Worm (Caenorhabditis elegans) whole organism, L1 larva: ENCODE results near the gene F59E11.2.

Experiments
- C04F5.9 ChIP-seq: sonication (generic microtip); optimal IDR thresholded peaks from 2 replicates; lab custom pipeline; 2016; ENCODE audit warnings: missing genetic modification characterization, missing compliant biosample characterization
- C16A3.4 ChIP-seq: fragments of 150-350 bp; optimal IDR thresholded peaks from 2 replicates; lab custom pipeline; 2014; ENCODE audit warnings: missing biosample characterization, missing genetic modification characterization
- C34B4.2 ChIP-seq: sonication (generic microtip); optimal IDR thresholded peaks from 2 replicates; lab custom pipeline; 2017; ENCODE audit warnings: mild to moderate bottlenecking, missing genetic modification characterization, missing compliant biosample characterization
- alr-1 ChIP-seq: fragments of 200-800 bp; sonication (Bioruptor generic); optimal IDR thresholded peaks from 2 replicates; lab custom pipeline; 2018; ENCODE audit warnings: borderline replicate concordance, mild to moderate bottlenecking, missing genetic modification characterization, missing compliant biosample characterization
- aly-2 ChIP-seq: fragments of 150-350 bp; optimal IDR thresholded peaks from 2 replicates; lab custom pipeline; 2014; ENCODE audit warnings: missing biosample characterization, missing genetic modification characterization
- ama-1 ChIP-seq: fragments of 150-350 bp; optimal IDR thresholded peaks from 2 replicates; lab custom pipeline; 2014
- blmp-1 ChIP-seq: fragments of 150-350 bp; optimal IDR thresholded peaks from 2 replicates; lab custom pipeline; 2014; ENCODE audit warnings: missing biosample characterization, missing genetic modification characterization
- ceh-90 ChIP-seq: sonication (generic microtip); optimal IDR thresholded peaks from 2 replicates; lab custom pipeline; 2016; ENCODE audit warnings: missing genetic modification characterization, missing compliant biosample characterization
- ces-1 ChIP-seq: fragments of 150-350 bp; optimal IDR thresholded peaks from 2 replicates; lab custom pipeline; 2014; ENCODE audit warnings: missing biosample characterization, missing genetic modification reagents, missing genetic modification characterization
- dpl-1 ChIP-seq, 3 experiments: fragments of 150-350 bp in 2 of 3; sonication (generic microtip) in 1 of 3; optimal IDR thresholded peaks; 2 replicates each; lab custom pipeline; 2014 to 2017; ENCODE audit warnings: missing biosample characterization in 3 of 3, missing genetic modification characterization in 3 of 3, missing genetic modification reagents in 3 of 3
- dsc-1 ChIP-seq: sonication (generic microtip); optimal IDR thresholded peaks from 2 replicates; lab custom pipeline; 2016; ENCODE audit warnings: mild to moderate bottlenecking, missing genetic modification characterization, missing compliant biosample characterization
- egl-13 ChIP-seq: sonication (generic microtip); optimal IDR thresholded peaks from 2 replicates; lab custom pipeline; 2016; ENCODE audit warnings: missing genotype, missing genetic modification reagents, missing genetic modification characterization, missing compliant biosample characterization
- egl-27 ChIP-seq, 2 experiments: fragments of 150-350 bp in 1 of 2; sonication (generic microtip); optimal IDR thresholded peaks; 3 replicates each; lab custom pipeline; 2017 to 2018; ENCODE audit warnings: missing biosample characterization in 2 of 2, missing genetic modification characterization in 2 of 2, missing genetic modification reagents in 2 of 2
- elt-2 ChIP-seq: sonication (generic microtip); optimal IDR thresholded peaks from 2 replicates; lab custom pipeline; 2016; ENCODE audit warnings: missing genetic modification characterization, mild to moderate bottlenecking, inconsistent platforms, missing compliant biosample characterization, missing genetic modification reagents
- elt-3 ChIP-seq, 6 experiments: fragments of 150-350 bp in 1 of 6; sonication (generic microtip); optimal IDR thresholded peaks; 2 replicates each; lab custom pipeline; 2017 to 2018; ENCODE audit warnings: missing biosample characterization in 6 of 6, missing genetic modification characterization in 6 of 6, inconsistent platforms in 1 of 6
- ets-5 ChIP-seq: fragments of 200-800 bp; sonication (Bioruptor generic); IDR thresholded peaks from 2 replicates; pipeline ENCODE4 v1.3.6; 2022; ENCODE audit warnings: missing genetic modification characterization, missing compliant biosample characterization
- fkh-10 ChIP-seq: sonication (generic microtip); optimal IDR thresholded peaks from 2 replicates; lab custom pipeline; 2017; ENCODE audit warnings: missing biosample characterization, missing genetic modification reagents, missing genetic modification characterization
- fos-1 ChIP-seq: fragments of 150-350 bp; optimal IDR thresholded peaks from 2 replicates; lab custom pipeline; 2014; ENCODE audit warnings: missing biosample characterization, missing genetic modification characterization
- grh-1 ChIP-seq: fragments of 200-800 bp; sonication (Bioruptor generic); IDR thresholded peaks from 2 replicates; pipeline ENCODE4 v1.3.6; 2022; ENCODE audit warnings: missing genetic modification reagents, missing genetic modification characterization, missing compliant biosample characterization
- hlh-17 ChIP-seq: fragments of 200-800 bp; sonication (Bioruptor generic); optimal IDR thresholded peaks from 2 replicates; lab custom pipeline; 2018; ENCODE audit warnings: missing genetic modification characterization, mild to moderate bottlenecking, missing compliant biosample characterization, moderate library complexity, borderline replicate concordance
- irx-1 ChIP-seq: sonication (generic microtip); optimal IDR thresholded peaks from 2 replicates; lab custom pipeline; 2016; ENCODE audit warnings: missing genetic modification characterization, missing compliant biosample characterization
- jun-1 ChIP-seq: fragments of 150-350 bp; optimal IDR thresholded peaks from 2 replicates; lab custom pipeline; 2014; ENCODE audit warnings: missing biosample characterization, missing genetic modification reagents, missing genetic modification characterization
- lin-13 ChIP-seq: fragments of 150-350 bp; optimal IDR thresholded peaks from 2 replicates; lab custom pipeline; 2014; ENCODE audit warnings: missing biosample characterization, missing genetic modification reagents, missing genetic modification characterization
- lin-35 ChIP-seq, 2 experiments: fragments of 150-350 bp; optimal IDR thresholded peaks; 2 replicates each; lab custom pipeline; 2014; ENCODE audit warnings: missing biosample characterization in 2 of 2, missing genetic modification characterization in 2 of 2, missing genetic modification reagents in 2 of 2
- lin-39 ChIP-seq: fragments of 150-350 bp; optimal IDR thresholded peaks from 2 replicates; lab custom pipeline; 2014; ENCODE audit warnings: missing biosample characterization, missing genetic modification reagents, missing genetic modification characterization
- lsy-2 ChIP-seq, 2 experiments: fragments of 150-350 bp; optimal IDR thresholded peaks; 2 replicates each; lab custom pipeline; 2014; ENCODE audit warnings: missing biosample characterization in 2 of 2, missing genetic modification characterization in 2 of 2
- mdl-1 ChIP-seq, 2 experiments: fragments of 150-350 bp; optimal IDR thresholded peaks; 2 replicates each; lab custom pipeline; 2014 to 2017; ENCODE audit warnings: missing biosample characterization in 2 of 2, missing genetic modification characterization in 2 of 2, inconsistent platforms in 1 of 2
- nhr-19 ChIP-seq: fragments of 200-800 bp; sonication (Bioruptor generic); conservative IDR thresholded peaks from 2 replicates; pipeline ENCODE4 v1.3.6; 2022; ENCODE audit warnings: missing genetic modification characterization, missing compliant biosample characterization
- nhr-20 ChIP-seq: sonication (generic microtip); optimal IDR thresholded peaks from 2 replicates; lab custom pipeline; 2016; ENCODE audit warnings: mild to moderate bottlenecking, missing genetic modification characterization, missing compliant biosample characterization
- nhr-47 ChIP-seq: sonication (generic microtip); optimal IDR thresholded peaks from 2 replicates; lab custom pipeline; 2016; ENCODE audit warnings: mild to moderate bottlenecking, missing genetic modification characterization, moderate library complexity, missing compliant biosample characterization
- nhr-71 ChIP-seq: sonication (generic microtip); optimal IDR thresholded peaks from 2 replicates; lab custom pipeline; 2016; ENCODE audit warnings: mild to moderate bottlenecking, missing genetic modification characterization, moderate library complexity, missing compliant biosample characterization
- nhr-84 ChIP-seq: sonication (generic microtip); optimal IDR thresholded peaks from 2 replicates; lab custom pipeline; 2017; ENCODE audit warnings: missing biosample characterization, missing genetic modification characterization
- nhr-85 ChIP-seq: sonication (generic microtip); peaks from one replicate; lab custom pipeline; 2016; ENCODE audit warnings: missing genetic modification characterization, inconsistent platforms, missing compliant biosample characterization
- pax-3 ChIP-seq: fragments of 200-800 bp; sonication (Bioruptor generic); optimal IDR thresholded peaks from 2 replicates; lab custom pipeline; 2018; ENCODE audit warnings: mild to moderate bottlenecking, missing genetic modification characterization, moderate library complexity, missing compliant biosample characterization
- pqm-1 ChIP-seq: sonication (generic microtip); optimal IDR thresholded peaks from 3 replicates; lab custom pipeline; 2017; ENCODE audit warnings: missing biosample characterization, missing genetic modification characterization
- rnt-1 ChIP-seq: sonication (generic microtip); optimal IDR thresholded peaks from 2 replicates; lab custom pipeline; 2016; ENCODE audit warnings: mild to moderate bottlenecking, missing genetic modification characterization, moderate library complexity, missing compliant biosample characterization
- skn-1 ChIP-seq: fragments of 150-350 bp; optimal IDR thresholded peaks from 2 replicates; lab custom pipeline; 2014; ENCODE audit warnings: missing biosample characterization, missing genetic modification characterization
- snpc-4 ChIP-seq: fragments of 150-350 bp; optimal IDR thresholded peaks from 2 replicates; lab custom pipeline; 2014; ENCODE audit warnings: missing biosample characterization, missing genetic modification characterization
- snu-23 ChIP-seq: sonication (generic microtip); optimal IDR thresholded peaks from 2 replicates; lab custom pipeline; 2016; ENCODE audit warnings: missing genetic modification characterization, missing compliant biosample characterization
- sox-4 ChIP-seq: sonication (generic microtip); optimal IDR thresholded peaks from 2 replicates; lab custom pipeline; 2016; ENCODE audit warnings: missing genetic modification characterization, missing compliant biosample characterization
- swsn-7 ChIP-seq: sonication (generic microtip); optimal IDR thresholded peaks from 2 replicates; lab custom pipeline; 2016; ENCODE audit warnings: missing genetic modification characterization, missing compliant biosample characterization
- tbx-2 ChIP-seq: sonication (generic microtip); optimal IDR thresholded peaks from 2 replicates; lab custom pipeline; 2016; ENCODE audit warnings: missing genetic modification characterization, missing compliant biosample characterization
- tlp-1 ChIP-seq: fragments of 150-350 bp; optimal IDR thresholded peaks from 2 replicates; lab custom pipeline; 2014; ENCODE audit warnings: missing biosample characterization, missing genetic modification characterization
- unc-30 ChIP-seq: sonication (generic microtip); optimal IDR thresholded peaks from 2 replicates; lab custom pipeline; 2017; ENCODE audit warnings: missing biosample characterization, missing genetic modification characterization
- unc-98 ChIP-seq: fragments of 200-800 bp; sonication (Bioruptor generic); IDR thresholded peaks from 2 replicates; pipeline ENCODE4 v1.3.6; 2022; ENCODE audit warnings: missing genetic modification characterization, missing compliant biosample characterization
- vab-15 ChIP-seq: sonication (generic microtip); optimal IDR thresholded peaks from 2 replicates; lab custom pipeline; 2017; ENCODE audit warnings: missing genotype, mild to moderate bottlenecking, missing genetic modification characterization, missing compliant biosample characterization
- xbp-1 ChIP-seq: sonication (generic microtip); optimal IDR thresholded peaks from 2 replicates; lab custom pipeline; 2016; ENCODE audit warnings: missing genetic modification characterization, missing compliant biosample characterization
- zip-4 ChIP-seq: fragments of 200-800 bp; sonication (Bioruptor generic); optimal IDR thresholded peaks from 2 replicates; lab custom pipeline; 2018; ENCODE audit warnings: mild to moderate bottlenecking, missing genetic modification characterization, moderate library complexity, missing compliant biosample characterization
- ztf-11 ChIP-seq, 2 experiments: sonication (generic microtip); optimal IDR thresholded peaks; 2 replicates each; lab custom pipeline; 2016 to 2017; ENCODE audit warnings: missing genetic modification characterization in 2 of 2, missing biosample characterization in 1 of 2, missing compliant biosample characterization in 1 of 2
- ztf-4 ChIP-seq: fragments of 150-350 bp; optimal IDR thresholded peaks from 2 replicates; lab custom pipeline; 2014; ENCODE audit warnings: missing biosample characterization, missing genetic modification characterization

F59E11.2 gene

ce11 chrV:8990194-8990649 lies 11.1 kb upstream of the F59E11.2 start, which contains the start of gene F59E11.7 (continued):
- TF ChIP-seq tbx-2 (tag; lab: Kevin White, UChicago) = no peak
- TF ChIP-seq nhr-47 (tag; lab: Kevin White, UChicago) = no peak
- TF ChIP-seq lin-13 (GFP tag; lab: Kevin White, UChicago) = no peak
- TF ChIP-seq lsy-2 (tag; optimal IDR thresholded peaks at IDR 0.05; lab: Kevin White, UChicago) = no peak
- TF ChIP-seq unc-98 (GFP tag; lab: Robert Waterston, UW) = no peak
- TF ChIP-seq zip-4 (GFP tag; lab: Kevin White, UChicago) = no peak
- peak; percentile 73 for TF ChIP-seq nhr-85 (tag; lab: Kevin White, UChicago)
- TF ChIP-seq sox-4 (tag; lab: Kevin White, UChicago) = no peak
- TF ChIP-seq fkh-10 (GFP tag; lab: Kevin White, UChicago) = no peak
- no peak for TF ChIP-seq dsc-1
- no peak for TF ChIP-seq nhr-19 (GFP tag; lab: Robert Waterston, UW)
- no peak for TF ChIP-seq tlp-1 (tag; lab: Kevin White, UChicago)
- TF ChIP-seq elt-2 (tag; lab: Kevin White, UChicago) = no peak
- TF ChIP-seq C16A3.4 = no peak
- no peak for TF ChIP-seq xbp-1 (tag; lab: Kevin White, UChicago)
- no peak for TF ChIP-seq snpc-4 (tag; lab: Kevin White, UChicago)
- TF ChIP-seq elt-3 (tag; optimal IDR thresholded peaks at IDR 0.05; lab: Kevin White, UChicago) = peak in 1 of 6 experiments; percentile 37
- peak in 1 of 2 experiments; percentile 2 for TF ChIP-seq lin-35 (GFP tag; optimal IDR thresholded peaks at IDR 0.05; lab: Kevin White, UChicago)
- TF ChIP-seq aly-2 = no peak
- TF ChIP-seq rnt-1 (tag; lab: Kevin White, UChicago) = no peak
- no peak for TF ChIP-seq ztf-4 (tag; lab: Kevin White, UChicago)
- no peak for TF ChIP-seq lin-39 (tag; lab: Kevin White, UChicago)
- TF ChIP-seq egl-13 (tag; lab: Kevin White, UChicago) = no peak
- TF ChIP-seq unc-30 = no peak
- TF ChIP-seq snu-23 (GFP tag; lab: Kevin White, UChicago) = peak; percentile 19
- no peak for TF ChIP-seq ztf-11 (tag; optimal IDR thresholded peaks at IDR 0.05; lab: Kevin White, UChicago)
- no peak for TF ChIP-seq mdl-1 (tag; optimal IDR thresholded peaks at IDR 0.05; lab: Kevin White, UChicago)
- no peak for TF ChIP-seq ama-1
- no peak for TF ChIP-seq C04F5.9 (tag; lab: Kevin White, UChicago)
- no peak for TF ChIP-seq egl-27 (tag; optimal IDR thresholded peaks at IDR 0.05; lab: Kevin White, UChicago)
- TF ChIP-seq pax-3 = no peak
- TF ChIP-seq ces-1 (GFP tag; lab: Kevin White, UChicago) = no peak
- TF ChIP-seq ets-5 (GFP tag; lab: Robert Waterston, UW) = no peak
- no peak for TF ChIP-seq dpl-1 (GFP tag; optimal IDR thresholded peaks at IDR 0.05; lab: Kevin White, UChicago)
- TF ChIP-seq nhr-84 (tag; lab: Kevin White, UChicago) = no peak
- TF ChIP-seq hlh-17 = no peak
- no peak for TF ChIP-seq grh-1
- no peak for TF ChIP-seq alr-1

- TF ChIP-seq nhr-19 (GFP tag; lab: Robert Waterston, UW) (no peak), nhr-85 (tag; lab: Kevin White, UChicago) (peak; percentile 53), skn-1 (tag; lab: Kevin White, UChicago) (no peak)
- TF ChIP-seq, all 84 proteins: peak for 1
Measured at ce11 chrV:8991679-8992078, 9.6 kb upstream of the F59E11.2 start, which contains the start of gene F59E11.6. Gene F59E11.6, plus strand, starts transcription at chrV:8991789.

DNA sequence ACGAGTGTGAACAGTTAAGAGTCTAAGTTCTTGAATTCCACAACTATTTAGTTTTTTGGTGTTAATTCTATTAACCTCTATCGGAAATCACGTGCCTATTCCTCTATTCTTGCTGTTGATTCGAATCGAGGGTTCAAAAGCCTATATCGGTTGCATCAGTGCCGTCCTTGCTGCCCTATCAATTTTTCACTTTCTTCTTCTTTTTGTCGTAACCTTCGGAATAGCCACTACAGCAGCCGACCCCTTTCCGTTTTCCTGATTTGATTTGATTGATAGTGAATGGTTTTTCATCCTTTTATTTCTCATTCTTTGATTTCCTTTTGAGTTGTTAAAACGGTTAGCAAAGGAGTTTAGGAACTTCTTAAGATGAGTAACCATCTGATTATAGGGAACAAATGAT lies 7.0 kb upstream of the F59E11.2 start:
- TF ChIP-seq nhr-47 (tag; lab: Kevin White, UChicago) (no peak), C04F5.9 (tag; lab: Kevin White, UChicago) (no peak), swsn-7 (tag; lab: Kevin White, UChicago) (no peak), mdl-1 (tag; optimal IDR thresholded peaks at IDR 0.05; lab: Kevin White, UChicago) (no peak), nhr-84 (tag; lab: Kevin White, UChicago) (no peak), C34B4.2 (tag; lab: Kevin White, UChicago) (no peak), blmp-1 (tag; lab: Kevin White, UChicago) (peak; percentile 96), skn-1 (tag; lab: Kevin White, UChicago) (no peak), egl-13 (tag; lab: Kevin White, UChicago) (no peak), nhr-20 (tag; lab: Kevin White, UChicago) (peak; percentile 63), ceh-90 (tag; lab: Kevin White, UChicago) (no peak), irx-1 (no peak), vab-15 (tag; lab: Kevin White, UChicago) (no peak), ama-1 (no peak), jun-1 (no peak), pqm-1 (no peak), nhr-71 (tag; lab: Kevin White, UChicago) (peak; percentile 30), fos-1 (no peak), nhr-19 (GFP tag; lab: Robert Waterston, UW) (peak; percentile 11), elt-3 (tag; optimal IDR thresholded peaks at IDR 0.05; lab: Kevin White, UChicago) (peak in 4 of 6 experiments; percentile 44 to 91 (median 86))
